Worm (Caenorhabditis elegans): ENCODE results near the gene F35F10.14.

F35F10.14 gene

ce11 chrV:3332023-3332422, 12.1 kb upstream of the F35F10.14 start, which contains the start of gene C17B7.9:
TSS of gene C17B7.9 (minus strand) at chrV:3332123.
- TF ChIP-seq cey-2 (tag; optimal IDR thresholded peaks at IDR 0.05; ENCODE audit: borderline replicate concordance, insufficient read depth), result no peak
- no peak for TF ChIP-seq ces-1 (GFP tag; optimal IDR thresholded peaks at IDR 0.05)
- TF ChIP-seq lin-15B (tag; optimal IDR thresholded peaks at IDR 0.05), result no peak
- TF ChIP-seq D1046.2 (GFP tag; IDR thresholded peaks at IDR 0.05), result no peak
- TF ChIP-seq pqm-1 (tag; optimal IDR thresholded peaks at IDR 0.05), result no peak
- no peak for TF ChIP-seq dmd-9 (GFP tag; IDR thresholded peaks at IDR 0.05)
- TF ChIP-seq F37D6.2 (tag; optimal IDR thresholded peaks at IDR 0.05), result no peak

ce11 chrV:3324178-3324577, 4.3 kb upstream of the F35F10.14 start, which contains the start of gene C17B7.8:
TSS of gene C17B7.8 (minus strand) at chrV:3324278.
- TF ChIP-seq dmd-9 (GFP tag; IDR thresholded peaks at IDR 0.05) (no peak), aha-1 (tag) (peak; percentile 31), tag-97 (GFP tag; IDR thresholded peaks at IDR 0.05) (no peak), Y75B8A.6 (GFP tag; IDR thresholded peaks at IDR 0.05) (no peak)

ce11 chrV:3320432-3320831, 527 bp upstream of the F35F10.14 start, which contains the start of gene C17B7.14:
TSS of gene C17B7.14 (minus strand) at chrV:3320532.
- no peak for TF ChIP-seq R02D3.7 (tag; optimal IDR thresholded peaks at IDR 0.05)
- TF ChIP-seq lir-3 (tag; optimal IDR thresholded peaks at IDR 0.05), result no peak
- TF ChIP-seq mxl-2 (GFP tag; conservative IDR thresholded peaks at IDR 0.05), result no peak
- TF ChIP-seq dmd-8 (GFP tag; IDR thresholded peaks at IDR 0.05), result no peak
- TF ChIP-seq arid-1 (GFP tag; conservative IDR thresholded peaks at IDR 0.05), result no peak
- TF ChIP-seq ctbp-1 (GFP tag; IDR thresholded peaks at IDR 0.05), result no peak
- no peak for TF ChIP-seq jun-1 (tag; optimal IDR thresholded peaks at IDR 0.05)
- no peak for TF ChIP-seq egl-43 (GFP tag; IDR thresholded peaks at IDR 0.05)
- no peak for TF ChIP-seq nhr-42 (GFP tag; IDR thresholded peaks at IDR 0.05)
- TF ChIP-seq lin-29 (GFP tag; IDR thresholded peaks at IDR 0.05), result no peak
- TF ChIP-seq zip-2 (tag; optimal IDR thresholded peaks at IDR 0.05), result no peak
- TF ChIP-seq nhr-25 (tag; optimal IDR thresholded peaks at IDR 0.05; ENCODE audit: borderline replicate concordance, insufficient read depth), result no peak
- no peak for TF ChIP-seq zag-1 (tag; optimal IDR thresholded peaks at IDR 0.05)
- TF ChIP-seq saeg-2 (GFP tag; IDR thresholded peaks at IDR 0.05), result no peak
- no peak for TF ChIP-seq lin-39 (tag; optimal IDR thresholded peaks at IDR 0.05)
- no peak for TF ChIP-seq ceh-20 (GFP tag; IDR thresholded peaks at IDR 0.05)
- TF ChIP-seq Y75B8A.6 (GFP tag; IDR thresholded peaks at IDR 0.05), result no peak
- no peak for TF ChIP-seq dmd-9 (GFP tag; IDR thresholded peaks at IDR 0.05)

ce11 chrV:3318975-3319374, 930 bp downstream of the F35F10.14 start, which contains the start of gene F35F10.13:
TSS of gene F35F10.13 (minus strand) at chrV:3319075.
- TF ChIP-seq F26F4.8 (GFP tag; conservative IDR thresholded peaks at IDR 0.05) (no peak), nhr-6 (tag; optimal IDR thresholded peaks at IDR 0.05) (no peak), egl-43 (GFP tag; IDR thresholded peaks at IDR 0.05) (no peak), daf-19 (GFP tag; conservative IDR thresholded peaks at IDR 0.05) (no peak), ZK546.5 (tag; optimal IDR thresholded peaks at IDR 0.05) (no peak), nhr-237 (tag; optimal IDR thresholded peaks at IDR 0.05) (no peak), zag-1 (tag; optimal IDR thresholded peaks at IDR 0.05) (no peak)

- TF ChIP-seq F10B5.3 (tag; optimal IDR thresholded peaks at IDR 0.05) (no peak), F26F4.8 (GFP tag; conservative IDR thresholded peaks at IDR 0.05) (no peak), set-16 (GFP tag; IDR thresholded peaks at IDR 0.05) (no peak), duxl-1 (tag; optimal IDR thresholded peaks at IDR 0.05; ENCODE audit: poor library complexity) (no peak), mdt-29 (GFP tag; IDR thresholded peaks at IDR 0.05) (no peak), D1046.2 (GFP tag; IDR thresholded peaks at IDR 0.05) (no peak), hlh-30 (tag; optimal IDR thresholded peaks at IDR 0.05; ENCODE audit: insufficient read depth) (no peak), ceh-20 (GFP tag; IDR thresholded peaks at IDR 0.05) (no peak), mep-1 (tag; optimal IDR thresholded peaks at IDR 0.05) (no peak), Y48G9A.11 (GFP tag; IDR thresholded peaks at IDR 0.05) (no peak), dve-1 (tag; optimal IDR thresholded peaks at IDR 0.05; ENCODE audit: insufficient read depth) (no peak), lin-15B (tag; optimal IDR thresholded peaks at IDR 0.05) (no peak), madf-9 (GFP tag; conservative IDR thresholded peaks at IDR 0.05) (no peak), jun-1 (tag; optimal IDR thresholded peaks at IDR 0.05) (no peak), nhr-6 (tag; optimal IDR thresholded peaks at IDR 0.05) (no peak)
Measured at ce11 chrV:3316108-3316507, 3.8 kb downstream of the F35F10.14 start, which contains the start of gene F35F10.1. TSS of gene F35F10.1 (plus strand) at chrV:3316307.
